Worm (Caenorhabditis elegans) whole organism, L4 larva: ENCODE measurements around the gene his-5.

Experiments
- ZK546.5 ChIP-seq, 2 experiments: sonication (generic microtip); optimal IDR thresholded peaks; 2 replicates each; lab custom pipeline; 2017; ENCODE audit warnings: missing biosample characterization in 2 of 2, missing genetic modification characterization in 2 of 2
- aly-2 ChIP-seq: sonication (generic microtip); optimal IDR thresholded peaks from 2 replicates; lab custom pipeline; 2018; ENCODE audit warnings: missing biosample characterization, missing genetic modification characterization
- ceh-82 ChIP-seq: sonication (generic microtip); optimal IDR thresholded peaks from 2 replicates; lab custom pipeline; 2017; ENCODE audit warnings: missing biosample characterization, missing genetic modification characterization
- ces-1 ChIP-seq: fragments of 150-350 bp; sonication (generic microtip); optimal IDR thresholded peaks from 4 replicates; lab custom pipeline; 2014; ENCODE audit warnings: missing biosample characterization, missing genetic modification reagents, missing genetic modification characterization
- daf-12 ChIP-seq: fragments of 150-350 bp; optimal IDR thresholded peaks from 2 replicates; lab custom pipeline; 2014; ENCODE audit warnings: missing biosample characterization, missing genetic modification reagents, missing genetic modification characterization
- fkh-10 ChIP-seq: fragments of 150-350 bp; optimal IDR thresholded peaks from 2 replicates; lab custom pipeline; 2014; ENCODE audit warnings: missing biosample characterization, missing genetic modification reagents, missing genetic modification characterization
- nhr-76 ChIP-seq: fragments of 150-350 bp; optimal IDR thresholded peaks from 2 replicates; lab custom pipeline; 2014; ENCODE audit warnings: missing biosample characterization, missing genetic modification characterization
- pha-4 ChIP-seq, 2 experiments: fragments of 150-350 bp in 1 of 2; fragments of 200-800 bp in 1 of 2; sonication (Bioruptor generic) in 1 of 2; IDR thresholded peaks in 1 of 2; optimal IDR thresholded peaks in 1 of 2; 2 replicates each; pipeline versions ENCODE4 v1.3.6 to Lab custom; 2014 to 2022; ENCODE audit warnings: missing genetic modification characterization in 2 of 2, missing genetic modification reagents in 2 of 2, missing biosample characterization in 1 of 2, missing compliant biosample characterization in 1 of 2
- pqm-1 ChIP-seq: sonication (generic microtip); optimal IDR thresholded peaks from 2 replicates; lab custom pipeline; 2017; ENCODE audit warnings: missing biosample characterization, missing genetic modification characterization
- sdz-12 ChIP-seq: fragments of 200-800 bp; sonication (Bioruptor generic); optimal IDR thresholded peaks from 2 replicates; lab custom pipeline; 2018; ENCODE audit warnings: mild to moderate bottlenecking, missing genetic modification characterization, missing compliant biosample characterization
- set-16 ChIP-seq: fragments of 200-800 bp; sonication (Bioruptor generic); IDR thresholded peaks from 2 replicates; pipeline ENCODE4 v1.3.6; 2022; ENCODE audit warnings: missing genetic modification reagents, missing genetic modification characterization, missing compliant biosample characterization
- skn-1 ChIP-seq: fragments of 150-350 bp; optimal IDR thresholded peaks from 2 replicates; lab custom pipeline; 2014; ENCODE audit warnings: missing biosample characterization, missing genetic modification characterization
- snpc-4 ChIP-seq: fragments of 150-350 bp; optimal IDR thresholded peaks from 2 replicates; lab custom pipeline; 2014; ENCODE audit warnings: missing biosample characterization, missing genetic modification characterization
- zfp-3 ChIP-seq: fragments of 200-800 bp; sonication (Bioruptor generic); conservative IDR thresholded peaks from 2 replicates; pipeline ENCODE4 v1.3.6; 2022; ENCODE audit warnings: missing genetic modification reagents, missing genetic modification characterization, missing compliant biosample characterization

- TF ChIP-seq nhr-76 (tag; lab: Kevin White, UChicago): no peak
- TF ChIP-seq ZK546.5 (tag; optimal IDR thresholded peaks at IDR 0.05; lab: Kevin White, UChicago): no peak
- no peak for TF ChIP-seq daf-12
- TF ChIP-seq ceh-82 (tag; lab: Kevin White, UChicago): no peak
- no peak for TF ChIP-seq pha-4 (GFP tag; IDR thresholded peaks at IDR 0.05; lab: Robert Waterston, UW)
- TF ChIP-seq pha-4 (tag; optimal IDR thresholded peaks at IDR 0.05; lab: Kevin White, UChicago): no peak
- TF ChIP-seq snpc-4: no peak
- no peak for TF ChIP-seq pqm-1 (tag; lab: Kevin White, UChicago)
- no peak for TF ChIP-seq aly-2 (tag; lab: Kevin White, UChicago)
- no peak for TF ChIP-seq set-16 (GFP tag; lab: Robert Waterston, UW)
- no peak for TF ChIP-seq fkh-10 (GFP tag; lab: Kevin White, UChicago)
- no peak for TF ChIP-seq ces-1
- no peak for TF ChIP-seq zfp-3 (GFP tag; lab: Robert Waterston, UW)
- no peak for TF ChIP-seq skn-1 (tag; lab: Kevin White, UChicago)
- TF ChIP-seq sdz-12: no peak
Measured at ce11 chrV:8555955-8556354, 20.9 kb downstream of the his-5 start.
